Worm (Caenorhabditis elegans): ENCODE measurements around the gene C17H11.4.

DNA sequence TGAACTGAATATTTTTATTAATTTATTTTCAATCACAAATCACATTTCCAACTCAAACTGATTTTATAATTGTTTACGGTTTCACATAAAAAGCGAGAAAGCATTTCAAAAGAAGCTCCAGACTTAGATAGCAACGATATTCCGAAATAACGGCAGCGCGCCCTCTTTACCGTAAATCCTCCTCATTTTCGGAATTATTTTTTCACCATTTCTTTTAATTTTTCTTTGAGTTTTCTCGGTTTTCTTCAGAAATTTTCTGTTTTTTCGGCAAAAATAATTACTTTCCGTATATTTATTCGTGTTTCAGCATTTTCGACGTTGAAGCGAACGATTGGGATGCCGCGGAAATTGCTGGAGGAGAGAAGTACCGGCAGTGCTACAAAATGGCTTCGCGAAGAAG is 34.0 kb downstream of the C17H11.4 start, which contains the start of gene C02B8.1:
- no peak for TF ChIP-seq jun-1 (tag; optimal IDR thresholded peaks at IDR 0.05)
- TF ChIP-seq nhr-12 (tag; optimal IDR thresholded peaks at IDR 0.05), result no peak

Data from whole organism, L3 larva.